Worm (Caenorhabditis elegans) whole organism, early embryonic: ENCODE measurements around the gene F49F1.18.

Experiments
- F13C5.2 ChIP-seq: sonication (generic microtip); optimal IDR thresholded peaks from 2 replicates; lab custom pipeline; 2017; ENCODE audit warnings: mild to moderate bottlenecking, missing genetic modification characterization, inconsistent platforms, missing compliant biosample characterization
- ama-1 ChIP-seq: fragments of 150-350 bp; optimal IDR thresholded peaks from 2 replicates; lab custom pipeline; 2014
- ceh-13 ChIP-seq: fragments of 200-800 bp; sonication (Bioruptor generic); optimal IDR thresholded peaks from 2 replicates; lab custom pipeline; 2018; ENCODE audit warnings: mild to moderate bottlenecking, missing genetic modification characterization, missing compliant biosample characterization
- ceh-36 ChIP-seq: sonication (generic microtip); optimal IDR thresholded peaks from 2 replicates; lab custom pipeline; 2016; ENCODE audit warnings: missing genetic modification characterization, inconsistent platforms, missing compliant biosample characterization
- ets-7 ChIP-seq: sonication (generic microtip); optimal IDR thresholded peaks from 2 replicates; lab custom pipeline; 2016; ENCODE audit warnings: missing genotype, missing genetic modification characterization, missing compliant biosample characterization
- flt-1 ChIP-seq: fragments of 200-800 bp; sonication (Bioruptor generic); IDR thresholded peaks from 2 replicates; pipeline ENCODE4 v1.3.6; 2022; ENCODE audit warnings: missing genetic modification characterization, missing compliant biosample characterization
- hmbx-1 ChIP-seq: sonication (generic microtip); optimal IDR thresholded peaks from 2 replicates; lab custom pipeline; 2016; ENCODE audit warnings: mild to moderate bottlenecking, missing genetic modification characterization, missing compliant biosample characterization
- hmg-4 ChIP-seq: fragments of 200-800 bp; sonication (Bioruptor generic); optimal IDR thresholded peaks from 2 replicates; lab custom pipeline; 2018; ENCODE audit warnings: mild to moderate bottlenecking, missing genetic modification characterization, missing compliant biosample characterization
- tbx-11 ChIP-seq: fragments of 200-800 bp; sonication (Bioruptor generic); IDR thresholded peaks from 2 replicates; pipeline ENCODE4 v1.3.6; 2022; ENCODE audit warnings: missing genetic modification characterization, missing compliant biosample characterization

- TF ChIP-seq F13C5.2 (tag; lab: Kevin White, UChicago) (no peak), ceh-36 (no peak), hmg-4 (GFP tag; lab: Kevin White, UChicago) (no peak), ama-1 (lab: Kevin White, UChicago) (no peak), ceh-13 (no peak), flt-1 (GFP tag; lab: Robert Waterston, UW) (no peak), tbx-11 (GFP tag; lab: Robert Waterston, UW) (no peak), ets-7 (tag; lab: Kevin White, UChicago) (no peak), hmbx-1 (tag; lab: Kevin White, UChicago) (no peak)
Observed at ce11 chrIV:4150138-4150537, 10.0 kb upstream of the F49F1.18 start.
